Fruit fly (Drosophila melanogaster): ENCODE measurements around the gene CG16790.

DNA sequence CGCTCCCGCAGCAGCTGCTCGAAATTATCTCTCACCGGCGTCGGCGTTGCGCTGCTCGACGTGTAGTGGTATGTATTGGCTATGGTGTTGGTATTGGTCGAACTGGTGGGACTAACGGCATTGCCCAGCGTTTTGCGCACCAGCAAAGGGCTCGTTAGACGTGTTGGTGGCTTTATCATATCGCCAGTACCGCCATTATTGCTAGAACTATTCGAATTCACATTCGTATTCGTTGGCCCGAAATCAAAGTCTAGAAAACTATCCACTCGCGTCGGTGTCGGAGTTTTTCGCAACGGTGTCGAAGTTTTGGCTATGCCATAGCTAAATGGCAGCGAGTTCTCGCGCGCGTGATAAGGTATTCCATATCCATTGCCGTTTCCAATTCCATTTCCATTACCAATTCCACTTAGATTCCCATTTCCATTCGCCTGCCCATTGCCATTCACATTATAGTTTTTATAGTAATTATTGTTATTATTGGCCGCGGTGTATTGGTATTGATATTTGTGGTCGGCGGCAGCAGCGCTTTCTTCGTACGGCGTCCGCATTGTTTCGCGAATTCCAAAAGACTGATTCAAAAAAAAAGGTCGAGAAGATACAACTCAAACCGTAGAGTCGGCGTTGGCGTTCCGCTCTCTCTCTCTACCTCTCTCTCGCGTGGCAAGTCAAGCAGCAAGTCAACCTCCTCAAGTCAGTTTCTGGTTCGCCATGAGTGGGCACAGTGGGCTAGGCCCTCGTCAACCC is 37.4 kb downstream of the CG16790 start, which contains the start of gene by:
- no peak for TF ChIP-seq CTCF (optimal IDR thresholded peaks at IDR 0.05)
- TF ChIP-seq CG8478 (optimal IDR thresholded peaks at IDR 0.05) = no peak
